Fruit fly (Drosophila melanogaster) whole organism, prepupa: ENCODE results near the gene Cul6.

Experiments used
- Blimp-1 ChIP-seq: fragments of 200-800 bp; sonication (Bioruptor generic); optimal IDR thresholded peaks from 3 replicates; lab custom pipeline; 2017; ENCODE audit warnings: missing biosample characterization, missing genetic modification characterization, mild to moderate bottlenecking, moderate library complexity, missing genetic modification reagents
- CG10631 ChIP-seq: fragments of 200-800 bp; sonication (Bioruptor generic); optimal IDR thresholded peaks from 2 replicates; lab custom pipeline; 2016; ENCODE audit warnings: missing biosample characterization, missing genetic modification characterization
- CG11294 ChIP-seq: fragments of 200-800 bp; sonication (Bioruptor generic); IDR thresholded peaks from 2 replicates; pipeline ENCODE4 v1.3.6; 2022; ENCODE audit warnings: missing biosample characterization, missing genetic modification characterization
- CG11762 ChIP-seq: fragments of 200-800 bp; sonication (Bioruptor generic); optimal IDR thresholded peaks from 3 replicates; lab custom pipeline; 2016; ENCODE audit warnings: missing biosample characterization, missing genetic modification characterization; ENCODE audit not compliant: insufficient read depth
- CG15336 ChIP-seq: fragments of 200-800 bp; sonication (Bioruptor generic); IDR thresholded peaks from 2 replicates; pipeline ENCODE4 v1.3.6; 2022; ENCODE audit warnings: missing biosample characterization, missing genetic modification characterization
- CG1621 ChIP-seq: fragments of 200-800 bp; sonication (Bioruptor generic); optimal IDR thresholded peaks from 3 replicates; lab custom pipeline; 2018; ENCODE audit warnings: missing biosample characterization, mild to moderate bottlenecking, missing genetic modification characterization
- CG16779 ChIP-seq: fragments of 200-800 bp; sonication (Bioruptor generic); optimal IDR thresholded peaks from 3 replicates; lab custom pipeline; 2017; ENCODE audit warnings: missing biosample characterization, mild to moderate bottlenecking, missing genetic modification characterization
- CG3032 ChIP-seq: fragments of 200-800 bp; optimal IDR thresholded peaks from 2 replicates; lab custom pipeline; 2019; ENCODE audit warnings: missing biosample characterization, mild to moderate bottlenecking, missing genetic modification characterization, moderate library complexity
- CG31627 ChIP-seq: fragments of 200-800 bp; sonication (Bioruptor generic); optimal IDR thresholded peaks from 3 replicates; lab custom pipeline; 2016; ENCODE audit warnings: missing biosample characterization, missing genetic modification characterization
- CG32006 ChIP-seq: fragments of 200-800 bp; sonication (Bioruptor generic); optimal IDR thresholded peaks from 3 replicates; lab custom pipeline; 2017; ENCODE audit warnings: missing biosample characterization, mild to moderate bottlenecking, missing genetic modification characterization
- CG34406 ChIP-seq: fragments of 200-800 bp; sonication (Bioruptor generic); optimal IDR thresholded peaks from 3 replicates; lab custom pipeline; 2016; ENCODE audit warnings: missing biosample characterization, missing genetic modification characterization
- CG4318 ChIP-seq: fragments of 200-800 bp; sonication (Bioruptor generic); optimal IDR thresholded peaks from 3 replicates; lab custom pipeline; 2017; ENCODE audit warnings: missing biosample characterization, mild to moderate bottlenecking, missing genetic modification characterization
- CG6163 ChIP-seq: fragments of 200-800 bp; sonication (Bioruptor generic); IDR thresholded peaks from 3 replicates; pipeline ENCODE4 v1.3.6; 2022; ENCODE audit warnings: missing biosample characterization, missing genetic modification characterization
- CG6276 ChIP-seq: fragments of 200-800 bp; sonication (Bioruptor generic); optimal IDR thresholded peaks from 2 replicates; lab custom pipeline; 2017; ENCODE audit warnings: missing biosample characterization, mild to moderate bottlenecking, missing genetic modification characterization
- CG6792 ChIP-seq: fragments of 200-800 bp; sonication (Bioruptor generic); optimal IDR thresholded peaks from 3 replicates; lab custom pipeline; 2016; ENCODE audit warnings: missing biosample characterization, missing genetic modification characterization
- CG7368 ChIP-seq: fragments of 200-800 bp; sonication (Bioruptor generic); optimal IDR thresholded peaks from 3 replicates; lab custom pipeline; 2016; ENCODE audit warnings: missing biosample characterization, missing genetic modification characterization
- CG8119 ChIP-seq: fragments of 200-800 bp; sonication (Bioruptor generic); IDR thresholded peaks from 3 replicates; pipeline ENCODE4 v1.3.6; 2022; ENCODE audit warnings: missing biosample characterization, missing genetic modification characterization
- CG8319 ChIP-seq: fragments of 200-800 bp; sonication (Bioruptor generic); optimal IDR thresholded peaks from 3 replicates; lab custom pipeline; 2016; ENCODE audit warnings: missing biosample characterization, missing genetic modification characterization
- CG8632 ChIP-seq: fragments of 200-800 bp; sonication (Bioruptor generic); optimal IDR thresholded peaks from 3 replicates; lab custom pipeline; 2016; ENCODE audit warnings: missing biosample characterization, missing genetic modification characterization
- CG9139 ChIP-seq: fragments of 200-800 bp; sonication (Bioruptor generic); optimal IDR thresholded peaks from 3 replicates; lab custom pipeline; 2017; ENCODE audit warnings: missing biosample characterization, mild to moderate bottlenecking, missing genetic modification characterization
- Eip75B ChIP-seq: fragments of 200-800 bp; sonication (Bioruptor generic); optimal IDR thresholded peaks from 3 replicates; lab custom pipeline; 2016; ENCODE audit warnings: missing biosample characterization, missing genetic modification characterization
- Eip93F ChIP-seq: fragments of 200-800 bp; sonication (Bioruptor generic); optimal IDR thresholded peaks from 2 replicates; lab custom pipeline; 2016; ENCODE audit warnings: missing biosample characterization, mild to moderate bottlenecking, missing genetic modification characterization
- Ets21C ChIP-seq: fragments of 200-800 bp; sonication (Bioruptor generic); optimal IDR thresholded peaks from 3 replicates; lab custom pipeline; 2016; ENCODE audit warnings: missing biosample characterization, missing genetic modification characterization
- Ets96B ChIP-seq: fragments of 200-800 bp; optimal IDR thresholded peaks from 2 replicates; lab custom pipeline; 2019; ENCODE audit warnings: missing biosample characterization, mild to moderate bottlenecking, missing genetic modification characterization, moderate library complexity
- Gug ChIP-seq: fragments of 200-800 bp; sonication (Bioruptor generic); IDR thresholded peaks from 2 replicates; pipeline ENCODE4 v1.3.6; 2022; ENCODE audit warnings: missing biosample characterization, missing genetic modification characterization
- Hr4 ChIP-seq: fragments of 200-800 bp; sonication (Bioruptor generic); optimal IDR thresholded peaks from 3 replicates; lab custom pipeline; 2016; ENCODE audit warnings: missing biosample characterization, missing genetic modification characterization
- Lpt ChIP-seq: fragments of 200-800 bp; sonication (Bioruptor generic); optimal IDR thresholded peaks from 3 replicates; lab custom pipeline; 2016; ENCODE audit warnings: missing biosample characterization, missing genetic modification characterization
- Met ChIP-seq: fragments of 200-800 bp; sonication (Bioruptor generic); optimal IDR thresholded peaks from 3 replicates; lab custom pipeline; 2016; ENCODE audit warnings: missing biosample characterization, missing genetic modification characterization
- OdsH ChIP-seq: fragments of 200-800 bp; sonication (Bioruptor generic); optimal IDR thresholded peaks from 3 replicates; lab custom pipeline; 2016; ENCODE audit warnings: missing biosample characterization, missing genetic modification characterization
- Smox ChIP-seq: fragments of 200-800 bp; sonication (Bioruptor generic); optimal IDR thresholded peaks from 3 replicates; lab custom pipeline; 2016; ENCODE audit warnings: missing biosample characterization, missing genetic modification characterization
- Sox14 ChIP-seq: fragments of 200-800 bp; sonication (Bioruptor generic); optimal IDR thresholded peaks from 3 replicates; lab custom pipeline; 2016; ENCODE audit warnings: missing biosample characterization, missing genetic modification characterization
- Sox15 ChIP-seq: fragments of 200-800 bp; sonication (Bioruptor generic); optimal IDR thresholded peaks from 3 replicates; lab custom pipeline; 2016; ENCODE audit warnings: missing biosample characterization, missing genetic modification characterization
- achi ChIP-seq: fragments of 200-800 bp; sonication (Bioruptor generic); optimal IDR thresholded peaks from 3 replicates; lab custom pipeline; 2016; ENCODE audit warnings: missing biosample characterization, missing genetic modification characterization
- dac ChIP-seq: fragments of 200-800 bp; sonication (Bioruptor generic); optimal IDR thresholded peaks from 2 replicates; lab custom pipeline; 2017; ENCODE audit warnings: missing biosample characterization, mild to moderate bottlenecking, missing genetic modification characterization
- eg ChIP-seq: fragments of 200-800 bp; sonication (Bioruptor generic); IDR thresholded peaks from 3 replicates; pipeline ENCODE4 v1.3.6; 2022; ENCODE audit warnings: missing biosample characterization, missing genetic modification characterization
- esn ChIP-seq: fragments of 200-800 bp; sonication (Bioruptor generic); optimal IDR thresholded peaks from 2 replicates; lab custom pipeline; 2016; ENCODE audit warnings: missing biosample characterization, mild to moderate bottlenecking, missing genetic modification characterization, moderate library complexity
- fd59A ChIP-seq: fragments of 200-800 bp; sonication (Bioruptor generic); optimal IDR thresholded peaks from 2 replicates; lab custom pipeline; 2017; ENCODE audit warnings: missing biosample characterization, mild to moderate bottlenecking, missing genetic modification characterization, missing genetic modification reagents
- fkh ChIP-seq: fragments of 200-800 bp; sonication (Bioruptor generic); optimal IDR thresholded peaks from 3 replicates; lab custom pipeline; 2017; ENCODE audit warnings: missing biosample characterization, mild to moderate bottlenecking, missing genetic modification characterization, moderate library complexity
- lz ChIP-seq: fragments of 200-800 bp; sonication (Bioruptor generic); optimal IDR thresholded peaks from 3 replicates; lab custom pipeline; 2016; ENCODE audit warnings: missing biosample characterization, missing genetic modification characterization
- pdm3 ChIP-seq: fragments of 200-800 bp; sonication (Bioruptor generic); optimal IDR thresholded peaks from 3 replicates; lab custom pipeline; 2016; ENCODE audit warnings: missing biosample characterization, missing genetic modification characterization
- salr ChIP-seq, 2 experiments: fragments of 200-800 bp; sonication (Bioruptor generic); optimal IDR thresholded peaks; 3 replicates each; lab custom pipeline; 2016 to 2018; ENCODE audit warnings: missing biosample characterization in 2 of 2, missing genetic modification characterization in 2 of 2, mild to moderate bottlenecking in 1 of 2
- spab ChIP-seq: fragments of 200-800 bp; sonication (Bioruptor generic); optimal IDR thresholded peaks from 2 replicates; lab custom pipeline; 2017; ENCODE audit warnings: missing biosample characterization, mild to moderate bottlenecking, missing genetic modification characterization, missing genetic modification reagents
- ss ChIP-seq, 2 experiments: fragments of 200-800 bp; sonication (Bioruptor generic); optimal IDR thresholded peaks; 2 replicates in 1 of 2; 3 replicates in 1 of 2; lab custom pipeline; 2017 to 2018; ENCODE audit warnings: mild to moderate bottlenecking in 2 of 2, missing biosample characterization in 2 of 2, missing genetic modification characterization in 2 of 2, moderate library complexity in 1 of 2
- svp ChIP-seq: fragments of 200-800 bp; sonication (Bioruptor generic); peaks from one replicate; lab custom pipeline; 2016; ENCODE audit warnings: missing biosample characterization, missing genetic modification characterization
- topi ChIP-seq: fragments of 200-800 bp; sonication (Bioruptor generic); optimal IDR thresholded peaks from 3 replicates; lab custom pipeline; 2016; ENCODE audit warnings: missing biosample characterization, missing genetic modification characterization

The Cul6 gene

DNA sequence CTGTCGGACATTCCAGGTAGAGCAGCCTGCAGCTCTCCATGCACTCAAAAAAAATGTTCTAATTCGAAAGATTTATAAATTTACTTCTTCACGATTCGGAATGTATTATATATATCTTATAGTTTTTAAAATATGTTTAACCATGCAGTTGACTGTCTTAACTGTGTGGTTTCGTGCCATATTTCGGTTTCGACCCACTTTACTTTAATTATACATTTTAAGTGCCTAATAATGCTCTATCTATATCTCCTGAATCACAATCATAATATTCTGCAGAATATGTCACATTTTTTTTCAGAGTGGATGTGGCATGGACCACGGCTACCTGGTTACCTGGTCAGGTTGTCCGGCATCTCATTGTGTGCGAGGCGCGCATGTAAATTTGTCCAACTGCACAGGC, 38.2 kb upstream of the Cul6 start (continued):
- TF ChIP-seq fkh (GFP tag; lab: Kevin White, UChicago) (no peak), CG8319 (GFP tag; lab: Kevin White, UChicago) (no peak), lz (GFP tag; lab: Kevin White, UChicago) (peak; percentile 22), Sox15 (GFP tag; lab: Kevin White, UChicago) (no peak), Gug (no peak), CG6163 (GFP tag; lab: Robert Waterston, UW) (no peak), ss (GFP tag; optimal IDR thresholded peaks at IDR 0.05; lab: Kevin White, UChicago) (peak; percentile 36 to 41), eg (GFP tag; lab: Robert Waterston, UW) (no peak), CG4318 (GFP tag; lab: Kevin White, UChicago) (no peak), CG3032 (tag; lab: Kevin White, UChicago) (peak; percentile 35), CG31627 (no peak), Smox (GFP tag; lab: Kevin White, UChicago) (peak; percentile 28), CG11294 (no peak), dac (no peak), Ets21C (GFP tag; lab: Kevin White, UChicago) (no peak), Eip93F (GFP tag; lab: Kevin White, UChicago) (no peak), pdm3 (GFP tag; lab: Kevin White, UChicago) (no peak), svp (GFP tag; lab: Kevin White, UChicago) (peak; percentile 80), Eip75B (GFP tag; lab: Kevin White, UChicago) (peak; percentile 29), CG9139 (GFP tag; lab: Kevin White, UChicago) (no peak), topi (GFP tag; lab: Kevin White, UChicago) (peak; percentile 32)
- TF ChIP-seq, all 60 proteins: peak for 31

- no peak for TF ChIP-seq fkh (GFP tag; lab: Kevin White, UChicago)
- no peak for TF ChIP-seq CG6163 (GFP tag; lab: Robert Waterston, UW)
- no peak for TF ChIP-seq CG1621 (tag; lab: Kevin White, UChicago)
- TF ChIP-seq Ets96B (tag; lab: Kevin White, UChicago), result no peak
- peak; percentile 7 for TF ChIP-seq svp (GFP tag; lab: Kevin White, UChicago)
These were observed 35.3 kb upstream of the Cul6 start, which contains the start of gene CG11279 for dm6 chr3L:13046758-13047157. CG11279 (plus strand) TSS chr3L:13046977.

- TF ChIP-seq Eip93F (GFP tag; lab: Kevin White, UChicago) (no peak), fd59A (GFP tag; lab: Kevin White, UChicago) (no peak), OdsH (GFP tag; lab: Kevin White, UChicago) (no peak), CG3032 (tag; lab: Kevin White, UChicago) (no peak), salr (GFP tag; optimal IDR thresholded peaks at IDR 0.05; lab: Kevin White, UChicago) (no peak), fkh (GFP tag; lab: Kevin White, UChicago) (peak; percentile 74), Sox15 (GFP tag; lab: Kevin White, UChicago) (no peak), Blimp-1 (GFP tag; lab: Kevin White, UChicago) (no peak), lz (GFP tag; lab: Kevin White, UChicago) (no peak), eg (GFP tag; lab: Robert Waterston, UW) (0 out of 3 replicates have a peak, but pooled peaks have one; percentile 12), CG11762 (GFP tag; lab: Kevin White, UChicago) (no peak), Sox14 (GFP tag; lab: Kevin White, UChicago) (peak; percentile 63), spab (GFP tag; lab: Kevin White, UChicago) (no peak), CG11294 (no peak), Smox (GFP tag; lab: Kevin White, UChicago) (no peak), esn (GFP tag; lab: Kevin White, UChicago) (peak; percentile 17), CG10631 (GFP tag; lab: Kevin White, UChicago) (no peak), CG15336 (GFP tag; lab: Robert Waterston, UW) (peak; percentile 14; the same call in 1 of the 2 replicates), CG6276 (GFP tag; lab: Kevin White, UChicago) (no peak), CG6792 (GFP tag; lab: Kevin White, UChicago) (no peak), achi (GFP tag; lab: Kevin White, UChicago) (no peak), CG7368 (GFP tag; lab: Kevin White, UChicago) (no peak), Hr4 (GFP tag; lab: Kevin White, UChicago) (no peak), CG8119 (GFP tag; lab: Robert Waterston, UW) (no peak), Met (GFP tag; lab: Kevin White, UChicago) (no peak), CG8319 (GFP tag; lab: Kevin White, UChicago) (no peak), CG8632 (no peak), Lpt (GFP tag; lab: Kevin White, UChicago) (no peak), topi (GFP tag; lab: Kevin White, UChicago) (peak; percentile 19), Eip75B (GFP tag; lab: Kevin White, UChicago) (no peak), CG4318 (GFP tag; lab: Kevin White, UChicago) (no peak), Ets96B (tag; lab: Kevin White, UChicago) (peak; percentile 19), CG16779 (tag; lab: Kevin White, UChicago) (no peak), CG32006 (GFP tag; lab: Kevin White, UChicago) (no peak), CG34406 (no peak), Ets21C (GFP tag; lab: Kevin White, UChicago) (no peak), svp (GFP tag; lab: Kevin White, UChicago) (peak; percentile 85), CG9139 (GFP tag; lab: Kevin White, UChicago) (no peak)
These were observed 32.9 kb upstream of the Cul6 start, which contains the start of gene Syx13 for dm6 chr3L:13044335-13044814. Syx13 (plus strand) TSS chr3L:13044434.
